Fruit fly (Drosophila melanogaster) whole organism, embryonic: ENCODE data around the gene pygo.

Experiments
- Atf3 ChIP-seq: fragments of 200-800 bp; sonication (Bioruptor generic); optimal IDR thresholded peaks from 3 replicates; lab custom pipeline; 2016; ENCODE audit warnings: missing biosample characterization, missing genetic modification characterization
- B-H2 ChIP-seq: fragments of 200-800 bp; sonication (Bioruptor generic); optimal IDR thresholded peaks from 2 replicates; lab custom pipeline; 2018; ENCODE audit warnings: missing biosample characterization, mild to moderate bottlenecking, missing genetic modification characterization
- CG10431 ChIP-seq: fragments of 200-800 bp; sonication (Bioruptor generic); optimal IDR thresholded peaks from 3 replicates; lab custom pipeline; 2018; ENCODE audit warnings: missing biosample characterization, mild to moderate bottlenecking, missing genetic modification characterization
- CG15479 ChIP-seq: fragments of 200-800 bp; sonication (Bioruptor generic); optimal IDR thresholded peaks from 3 replicates; lab custom pipeline; 2019; ENCODE audit warnings: missing biosample characterization, mild to moderate bottlenecking, missing genetic modification characterization, moderate library complexity
- CG1832 ChIP-seq: fragments of 200-800 bp; sonication (Bioruptor generic); optimal IDR thresholded peaks from 2 replicates; lab custom pipeline; 2017; ENCODE audit warnings: missing biosample characterization, mild to moderate bottlenecking, missing genetic modification characterization, inconsistent platforms
- CG2678 ChIP-seq: fragments of 200-800 bp; sonication (Bioruptor generic); optimal IDR thresholded peaks from 3 replicates; lab custom pipeline; 2019; ENCODE audit warnings: missing biosample characterization, mild to moderate bottlenecking, missing genetic modification characterization, moderate library complexity
- CG43689 ChIP-seq: fragments of 200-800 bp; sonication (Bioruptor generic); IDR thresholded peaks from 2 replicates; pipeline ENCODE4 v1.3.6; 2022; ENCODE audit warnings: missing biosample characterization, missing genetic modification characterization
- CG4820 ChIP-seq: fragments of 200-800 bp; sonication (Bioruptor generic); optimal IDR thresholded peaks from 3 replicates; lab custom pipeline; 2016; ENCODE audit warnings: missing biosample characterization, missing genetic modification characterization
- CG6654 ChIP-seq: fragments of 200-800 bp; sonication (Bioruptor generic); optimal IDR thresholded peaks from 2 replicates; lab custom pipeline; 2017; ENCODE audit warnings: missing biosample characterization, mild to moderate bottlenecking, missing genetic modification characterization
- CG8388 ChIP-seq: fragments of 200-800 bp; sonication (Bioruptor generic); optimal IDR thresholded peaks from 2 replicates; lab custom pipeline; 2019; ENCODE audit warnings: missing biosample characterization, mild to moderate bottlenecking, missing genetic modification characterization, moderate library complexity
- CG8924 ChIP-seq: fragments of 200-800 bp; optimal IDR thresholded peaks from 3 replicates; lab custom pipeline; 2019; ENCODE audit warnings: missing biosample characterization, mild to moderate bottlenecking, missing genetic modification characterization, moderate library complexity
- CG9215 ChIP-seq: fragments of 200-800 bp; sonication (Bioruptor generic); IDR thresholded peaks from 2 replicates; pipeline ENCODE4 v1.3.6; 2022; ENCODE audit warnings: missing biosample characterization, missing genetic modification characterization
- Camta ChIP-seq: fragments of 200-800 bp; sonication (Bioruptor generic); optimal IDR thresholded peaks from 2 replicates; lab custom pipeline; 2016; ENCODE audit warnings: missing biosample characterization, missing genetic modification characterization
- CkIIα-i1 ChIP-seq: fragments of 200-800 bp; sonication (Bioruptor generic); IDR thresholded peaks from 2 replicates; pipeline ENCODE4 v1.3.6; 2022; ENCODE audit warnings: missing biosample characterization, missing genetic modification characterization
- Drgx ChIP-seq: fragments of 200-800 bp; sonication (Bioruptor generic); IDR thresholded peaks from 2 replicates; pipeline ENCODE4 v1.3.6; 2022; ENCODE audit warnings: missing biosample characterization, missing genetic modification characterization
- Ets65A ChIP-seq: fragments of 200-800 bp; sonication (Bioruptor generic); peaks from one replicate; lab custom pipeline; 2016; ENCODE audit warnings: missing biosample characterization, missing genetic modification characterization
- HLH3B ChIP-seq: fragments of 200-800 bp; sonication (Bioruptor generic); IDR thresholded peaks from 2 replicates; pipeline ENCODE4 v1.3.6; 2022; ENCODE audit warnings: missing biosample characterization, missing genetic modification characterization
- HLHmδ ChIP-seq: fragments of 200-800 bp; sonication (Bioruptor generic); optimal IDR thresholded peaks from 2 replicates; lab custom pipeline; 2018; ENCODE audit warnings: missing biosample characterization, mild to moderate bottlenecking, missing genetic modification characterization, moderate library complexity
- Hr51 ChIP-seq, 2 experiments: fragments of 200-800 bp; sonication (Bioruptor generic); optimal IDR thresholded peaks; 2 replicates in 1 of 2; 3 replicates in 1 of 2; lab custom pipeline; 2016 to 2018; ENCODE audit warnings: missing biosample characterization in 2 of 2, missing genetic modification characterization in 2 of 2, mild to moderate bottlenecking in 1 of 2, moderate library complexity in 1 of 2
- Hr78 ChIP-seq, 2 experiments: fragments of 200-800 bp in 1 of 2; fragments of >200 bp in 1 of 2; sonication (Bioruptor generic) in 1 of 2; optimal IDR thresholded peaks; 2 replicates each; lab custom pipeline; 2017 to 2019; ENCODE audit warnings: missing biosample characterization in 2 of 2, missing genetic modification characterization in 2 of 2, mild to moderate bottlenecking in 1 of 2, moderate library complexity in 1 of 2
- Nf-YA ChIP-seq: fragments of 200-800 bp; sonication (Bioruptor generic); IDR thresholded peaks from 2 replicates; pipeline ENCODE4 v1.3.6; 2022; ENCODE audit warnings: missing biosample characterization, missing genetic modification characterization
- Pdp1 ChIP-seq, 2 experiments: fragments of 200-800 bp; sonication (Bioruptor generic); optimal IDR thresholded peaks; 3 replicates each; lab custom pipeline; 2016; ENCODE audit warnings: missing biosample characterization in 2 of 2, missing genetic modification characterization in 2 of 2, mild to moderate bottlenecking in 1 of 2, moderate library complexity in 1 of 2
- Side ChIP-seq: fragments of 200-800 bp; sonication (Bioruptor generic); optimal IDR thresholded peaks from 2 replicates; lab custom pipeline; 2016; ENCODE audit warnings: missing biosample characterization, missing genetic modification characterization
- ac ChIP-seq: fragments of 200-800 bp; sonication (Bioruptor generic); optimal IDR thresholded peaks from 3 replicates; lab custom pipeline; 2017; ENCODE audit warnings: missing biosample characterization, mild to moderate bottlenecking, missing genetic modification characterization
- chinmo ChIP-seq: fragments of 200-800 bp; sonication (Bioruptor generic); IDR thresholded peaks from 4 replicates; pipeline ENCODE4 v1.3.6; 2022; ENCODE audit warnings: missing biosample characterization, missing genetic modification characterization; ENCODE audit not compliant: partially characterized antibody
- ci ChIP-seq: fragments of 200-800 bp; sonication (Bioruptor generic); IDR thresholded peaks from 3 replicates; pipeline ENCODE4 v1.3.6; 2022; ENCODE audit warnings: missing biosample characterization, missing genetic modification characterization
- dati ChIP-seq: fragments of 200-800 bp; sonication (Bioruptor generic); IDR thresholded peaks from 2 replicates; pipeline ENCODE4 v1.3.6; 2022; ENCODE audit warnings: missing biosample characterization, missing genetic modification characterization
- en ChIP-seq: fragments of 200-800 bp; sonication (Bioruptor generic); optimal IDR thresholded peaks from 2 replicates; lab custom pipeline; 2016; ENCODE audit warnings: missing biosample characterization, missing genetic modification characterization
- esg ChIP-seq: fragments of 200-800 bp; sonication (Bioruptor generic); conservative IDR thresholded peaks from 2 replicates; pipeline ENCODE4 v1.3.6; 2022; ENCODE audit warnings: missing biosample characterization, missing genetic modification characterization
- eve ChIP-seq, 2 experiments: fragments of >200 bp; optimal IDR thresholded peaks; 2 replicates each; lab custom pipeline; 2017; ENCODE audit warnings: missing biosample characterization in 2 of 2, missing genetic modification characterization in 2 of 2
- exex ChIP-seq: fragments of 200-800 bp; sonication (Bioruptor generic); optimal IDR thresholded peaks from 4 replicates; lab custom pipeline; 2018; ENCODE audit warnings: missing biosample characterization, mild to moderate bottlenecking, missing genetic modification characterization, moderate library complexity
- fd3F ChIP-seq: fragments of 200-800 bp; sonication (Bioruptor generic); optimal IDR thresholded peaks from 2 replicates; lab custom pipeline; 2018; ENCODE audit warnings: missing biosample characterization, mild to moderate bottlenecking, missing genetic modification characterization, moderate library complexity
- grn ChIP-seq: fragments of 200-800 bp; sonication (Bioruptor generic); optimal IDR thresholded peaks from 3 replicates; lab custom pipeline; 2017; ENCODE audit warnings: missing biosample characterization, missing genetic modification characterization
- hkb ChIP-seq, 2 experiments: fragments of 200-800 bp in 1 of 2; fragments of >200 bp in 1 of 2; sonication (Bioruptor generic) in 1 of 2; IDR thresholded peaks in 1 of 2; optimal IDR thresholded peaks in 1 of 2; 2 replicates each; pipeline versions ENCODE4 v1.3.6 to Lab custom; 2017 to 2022; ENCODE audit warnings: missing biosample characterization in 1 of 2, missing genetic modification characterization in 1 of 2
- kah ChIP-seq: fragments of 200-800 bp; sonication (Bioruptor generic); optimal IDR thresholded peaks from 2 replicates; lab custom pipeline; 2018; ENCODE audit warnings: missing biosample characterization, mild to moderate bottlenecking, missing genetic modification characterization
- maf-S ChIP-seq: fragments of 200-800 bp; sonication (Bioruptor generic); optimal IDR thresholded peaks from 2 replicates; lab custom pipeline; 2016; ENCODE audit warnings: missing biosample characterization, missing genetic modification characterization
- nerfin-1 ChIP-seq: fragments of 200-800 bp; sonication (Bioruptor generic); optimal IDR thresholded peaks from 3 replicates; lab custom pipeline; 2019; ENCODE audit warnings: missing biosample characterization, mild to moderate bottlenecking, missing genetic modification characterization, moderate library complexity
- onecut ChIP-seq: fragments of 200-800 bp; sonication (Bioruptor generic); IDR thresholded peaks from 2 replicates; pipeline ENCODE4 v1.3.6; 2022; ENCODE audit warnings: missing biosample characterization, missing genetic modification characterization
- pfk ChIP-seq: fragments of 200-800 bp; sonication (Bioruptor generic); optimal IDR thresholded peaks from 2 replicates; lab custom pipeline; 2018; ENCODE audit warnings: missing biosample characterization, mild to moderate bottlenecking, missing genetic modification characterization, moderate library complexity
- phol ChIP-seq: fragments of 200-800 bp; sonication (Bioruptor generic); optimal IDR thresholded peaks from 3 replicates; lab custom pipeline; 2018; ENCODE audit warnings: missing biosample characterization, mild to moderate bottlenecking, missing genetic modification characterization, moderate library complexity
- pros ChIP-seq: fragments of 200-800 bp; sonication (Bioruptor generic); optimal IDR thresholded peaks from 3 replicates; lab custom pipeline; 2019; ENCODE audit warnings: missing biosample characterization, mild to moderate bottlenecking, missing genetic modification characterization, moderate library complexity
- sd ChIP-seq: fragments of 200-800 bp; sonication (Bioruptor generic); optimal IDR thresholded peaks from 3 replicates; lab custom pipeline; 2018; ENCODE audit warnings: missing biosample characterization, mild to moderate bottlenecking, missing genetic modification characterization, moderate library complexity
- seq ChIP-seq: fragments of 200-800 bp; sonication (Bioruptor generic); IDR thresholded peaks from 2 replicates; pipeline ENCODE4 v1.3.6; 2022; ENCODE audit warnings: missing biosample characterization, missing genetic modification characterization
- sisA ChIP-seq: fragments of 200-800 bp; sonication (Bioruptor generic); IDR thresholded peaks from 2 replicates; pipeline ENCODE4 v1.3.6; 2022; ENCODE audit warnings: missing biosample characterization, missing genetic modification characterization
- sqz ChIP-seq: fragments of 200-800 bp; sonication (Bioruptor generic); optimal IDR thresholded peaks from 3 replicates; lab custom pipeline; 2018; ENCODE audit warnings: missing biosample characterization, mild to moderate bottlenecking, missing genetic modification characterization

Gene pygo

dm6 chr3R:31607287-31607849, 26.9 kb upstream of the pygo start:
- TF ChIP-seq hkb (optimal IDR thresholded peaks at IDR 0.05; lab: Kevin White, UChicago), result no peak
- TF ChIP-seq hkb (GFP tag; IDR thresholded peaks at IDR 0.05; lab: Robert Waterston, UW), result 0 out of 2 replicates have a peak, but pooled peaks have one; percentile 11
- peak; percentile 73; the same call in 1 of the 4 replicates for TF ChIP-seq chinmo (GFP tag; lab: Robert Waterston, UW)
- peak; percentile 47 for TF ChIP-seq grn (GFP tag; lab: Kevin White, UChicago)
- no peak for TF ChIP-seq CG1832 (GFP tag; lab: Kevin White, UChicago)
- TF ChIP-seq ac, result peak; percentile 26
- TF ChIP-seq CG15479, result peak; percentile 58
- peak in 1 of 2 experiments; percentile 50 for TF ChIP-seq eve (GFP tag; optimal IDR thresholded peaks at IDR 0.05; lab: Kevin White, UChicago)
- peak; percentile 17 for TF ChIP-seq exex (tag; lab: Kevin White, UChicago)
- peak; percentile 67 for TF ChIP-seq pros (GFP tag; lab: Kevin White, UChicago)
- TF ChIP-seq Ets65A (GFP tag; lab: Kevin White, UChicago), result peak; percentile 72
- TF ChIP-seq seq (GFP tag; lab: Robert Waterston, UW), result no peak
- no peak for TF ChIP-seq Camta (GFP tag; lab: Kevin White, UChicago)
- TF ChIP-seq CG8924 (tag; lab: Kevin White, UChicago), result no peak
- peak in 1 of 2 experiments; percentile 91 for TF ChIP-seq Pdp1 (GFP tag; optimal IDR thresholded peaks at IDR 0.05; lab: Kevin White, UChicago)
- 0 out of 3 replicates have a peak, but pooled peaks have one; percentile 16 for TF ChIP-seq ci (GFP tag; lab: Robert Waterston, UW)
- TF ChIP-seq CkIIα-i1 (GFP tag; lab: Robert Waterston, UW), result no peak
- TF ChIP-seq fd3F, result no peak
- peak; percentile 80 for TF ChIP-seq nerfin-1 (tag; lab: Kevin White, UChicago)
- TF ChIP-seq CG10431, result peak; percentile 25
- TF ChIP-seq, all 482 proteins: peak for 13

dm6 chr3R:31606242-31607143, 26.0 kb upstream of the pygo start:
- TF ChIP-seq maf-S (no peak), en (no peak), seq (GFP tag; lab: Robert Waterston, UW) (peak; percentile 44; the same call in 1 of the 2 replicates), Drgx (no peak), kah (GFP tag; lab: Kevin White, UChicago) (peak; percentile 4), CG4820 (GFP tag; lab: Kevin White, UChicago) (no peak), Hr51 (GFP tag; optimal IDR thresholded peaks at IDR 0.05; lab: Kevin White, UChicago) (no peak), sd (peak; percentile 5), Hr78 (GFP tag; optimal IDR thresholded peaks at IDR 0.05; lab: Kevin White, UChicago) (peak in 1 of 2 experiments; percentile 32), pros (GFP tag; lab: Kevin White, UChicago) (peak; percentile 93), nerfin-1 (tag; lab: Kevin White, UChicago) (peak; percentile 91), dati (GFP tag; lab: Robert Waterston, UW) (no peak), HLH3B (GFP tag; lab: Robert Waterston, UW) (no peak), onecut (no peak), B-H2 (GFP tag; lab: Kevin White, UChicago) (no peak), Nf-YA (no peak), CG43689 (no peak), CG8388 (no peak), pfk (GFP tag; lab: Kevin White, UChicago) (peak; percentile 30), esg (no peak), sisA (no peak), CG15479 (peak; percentile 93), HLHmδ (GFP tag; lab: Kevin White, UChicago) (peak; percentile 10), Side (GFP tag; lab: Kevin White, UChicago) (no peak), sqz (GFP tag; lab: Kevin White, UChicago) (peak; percentile 26), CG2678 (tag; lab: Kevin White, UChicago) (no peak), CG9215 (GFP tag; lab: Robert Waterston, UW) (no peak), CG6654 (GFP tag; lab: Kevin White, UChicago) (no peak), phol (tag; lab: Kevin White, UChicago) (no peak), Atf3 (GFP tag; lab: Kevin White, UChicago) (no peak)
